Fruit fly (Drosophila melanogaster): ENCODE data around the gene CG4116.

The CG4116 gene

dm6 chrX:3068292-3068691, 930 bp upstream of the CG4116 start (continued):
- TF ChIP-seq CG6813 (GFP tag; optimal IDR thresholded peaks at IDR 0.05) (peak; percentile 19), al (GFP tag; IDR thresholded peaks at IDR 0.05) (no peak), CG17361 (GFP tag; IDR thresholded peaks at IDR 0.05) (peak; percentile 68), cwo (GFP tag; optimal IDR thresholded peaks at IDR 0.05) (no peak), CG1832 (GFP tag; optimal IDR thresholded peaks at IDR 0.05) (no peak), sr (GFP tag; IDR thresholded peaks at IDR 0.05) (peak; percentile 47; the same call in 1 of the 3 replicates), unpg (GFP tag; optimal IDR thresholded peaks at IDR 0.05) (peak; percentile 55), CG14965 (GFP tag; optimal IDR thresholded peaks at IDR 0.05; ENCODE audit: borderline replicate concordance) (no peak), CG7786 (GFP tag; optimal IDR thresholded peaks at IDR 0.05) (peak; percentile 37), CG11560 (tag; IDR thresholded peaks at IDR 0.05) (no peak), CG7372 (GFP tag; IDR thresholded peaks at IDR 0.05) (0 out of 2 replicates have a peak, but pooled peaks have one; percentile 28), cg (GFP tag; optimal IDR thresholded peaks at IDR 0.05) (peak; percentile 8), Sox100B (GFP tag; optimal IDR thresholded peaks at IDR 0.05) (no peak), scrt (GFP tag; optimal IDR thresholded peaks at IDR 0.05) (no peak), CG4707 (GFP tag; optimal IDR thresholded peaks at IDR 0.05) (no peak), CG30403 (GFP tag; optimal IDR thresholded peaks at IDR 0.05) (peak; percentile 45), Sry-δ (GFP tag; optimal IDR thresholded peaks at IDR 0.05) (peak; percentile 7), CG10366 (GFP tag; IDR thresholded peaks at IDR 0.05) (peak; percentile 25; the same call in 1 of the 2 replicates), lola (GFP tag; optimal IDR thresholded peaks at IDR 0.05) (peak in 1 of 3 experiments; percentile 42), CG3065 (GFP tag; optimal IDR thresholded peaks at IDR 0.05) (no peak), org-1 (GFP tag; optimal IDR thresholded peaks at IDR 0.05) (no peak), CG2889 (GFP tag; IDR thresholded peaks at IDR 0.05) (0 out of 3 replicates have a peak, but pooled peaks have one; percentile 35), fd64A (GFP tag; optimal IDR thresholded peaks at IDR 0.05) (no peak), CG31441 (GFP tag; IDR thresholded peaks at IDR 0.05) (peak; percentile 54), CG6272 (GFP tag; IDR thresholded peaks at IDR 0.05) (no peak), CG33213 (GFP tag; optimal IDR thresholded peaks at IDR 0.05) (peak; percentile 30), sima (GFP tag; optimal IDR thresholded peaks at IDR 0.05) (no peak), HLH4C (GFP tag; IDR thresholded peaks at IDR 0.05; ENCODE audit: partially characterized antibody) (no peak), pnt (GFP tag; optimal IDR thresholded peaks at IDR 0.05) (peak; percentile 34), CG7271 (tag; optimal IDR thresholded peaks at IDR 0.05) (no peak), CG12299 (tag; optimal IDR thresholded peaks at IDR 0.05) (no peak), CG10654 (GFP tag; optimal IDR thresholded peaks at IDR 0.05) (peak; percentile 13), CG1603 (tag; optimal IDR thresholded peaks at IDR 0.05) (peak; percentile 63), ase (GFP tag; IDR thresholded peaks at IDR 0.05) (0 out of 3 replicates have a peak, but pooled peaks have one; percentile 34), CG18011 (GFP tag; optimal IDR thresholded peaks at IDR 0.05) (no peak), wek (GFP tag; optimal IDR thresholded peaks at IDR 0.05) (no peak), CoRest (tag; optimal IDR thresholded peaks at IDR 0.05) (peak; percentile 37), CG9727 (GFP tag; optimal IDR thresholded peaks at IDR 0.05) (peak; percentile 55), E2f2 (GFP tag; IDR thresholded peaks at IDR 0.05) (no peak; the same call in 1 of the 2 replicates), lilli (GFP tag; optimal IDR thresholded peaks at IDR 0.05) (peak; percentile 49), MTF-1 (GFP tag; optimal IDR thresholded peaks at IDR 0.05; ENCODE audit: borderline replicate concordance) (no peak), CG17385 (GFP tag; optimal IDR thresholded peaks at IDR 0.05) (peak; percentile 14), C15 (GFP tag; IDR thresholded peaks at IDR 0.05) (no peak), CG18599 (GFP tag; optimal IDR thresholded peaks at IDR 0.05) (peak; percentile 55), CG10979 (tag; optimal IDR thresholded peaks at IDR 0.05) (peak; percentile 61), nmo (GFP tag; optimal IDR thresholded peaks at IDR 0.05) (peak; percentile 46), nerfin-2 (GFP tag; IDR thresholded peaks at IDR 0.05; ENCODE audit: partially characterized antibody) (no peak), pita (GFP tag; optimal IDR thresholded peaks at IDR 0.05) (no peak), D19B (GFP tag; optimal IDR thresholded peaks at IDR 0.05) (no peak), CG8765 (GFP tag; IDR thresholded peaks at IDR 0.05) (0 out of 2 replicates have a peak, but pooled peaks have one; percentile 37)
